Fruit fly (Drosophila melanogaster): Measurements from ENCODE around the gene CG7168.

- TF ChIP-seq Myc (optimal IDR thresholded peaks at IDR 0.05): no peak
- no peak for TF ChIP-seq foxo (GFP tag; optimal IDR thresholded peaks at IDR 0.05)
- TF ChIP-seq pan (optimal IDR thresholded peaks at IDR 0.05): no peak
- no peak for TF ChIP-seq Sp1 (GFP tag; optimal IDR thresholded peaks at IDR 0.05)
- no peak for TF ChIP-seq usp (GFP tag; optimal IDR thresholded peaks at IDR 0.05)
- no peak for TF ChIP-seq GATAd (GFP tag; optimal IDR thresholded peaks at IDR 0.05)
- no peak for TF ChIP-seq Hnf4 (GFP tag; optimal IDR thresholded peaks at IDR 0.05)
- TF ChIP-seq lola (GFP tag; optimal IDR thresholded peaks at IDR 0.05): no peak
- TF ChIP-seq psq (GFP tag; optimal IDR thresholded peaks at IDR 0.05): no peak
- TF ChIP-seq Hr78 (GFP tag; optimal IDR thresholded peaks at IDR 0.05): no peak
- TF ChIP-seq fru (GFP tag; optimal IDR thresholded peaks at IDR 0.05): no peak
- TF ChIP-seq Mio (GFP tag; optimal IDR thresholded peaks at IDR 0.05): no peak
Observed at dm6 chr3R:18234699-18235257, 8.9 kb upstream of the CG7168 start.

Measured in whole organism, wandering third instar larva.